Worm (Caenorhabditis elegans) whole organism, L4/young adult: ENCODE measurements around the gene cyp-33E2.

Source experiments
- W03F9.2 ChIP-seq: fragments of 150-350 bp; optimal IDR thresholded peaks from 2 replicates; lab custom pipeline; 2014; ENCODE audit warnings: missing biosample characterization, missing genetic modification characterization
- dao-5 ChIP-seq: sonication (generic microtip); optimal IDR thresholded peaks from 2 replicates; lab custom pipeline; 2016; ENCODE audit warnings: missing genotype, missing genetic modification characterization, moderate library complexity, missing compliant biosample characterization
- him-1 ChIP-seq: sonication (generic microtip); optimal IDR thresholded peaks from 2 replicates; lab custom pipeline; 2016; ENCODE audit warnings: missing genotype, missing genetic modification reagents, missing genetic modification characterization, missing compliant biosample characterization

The cyp-33E2 gene

DNA sequence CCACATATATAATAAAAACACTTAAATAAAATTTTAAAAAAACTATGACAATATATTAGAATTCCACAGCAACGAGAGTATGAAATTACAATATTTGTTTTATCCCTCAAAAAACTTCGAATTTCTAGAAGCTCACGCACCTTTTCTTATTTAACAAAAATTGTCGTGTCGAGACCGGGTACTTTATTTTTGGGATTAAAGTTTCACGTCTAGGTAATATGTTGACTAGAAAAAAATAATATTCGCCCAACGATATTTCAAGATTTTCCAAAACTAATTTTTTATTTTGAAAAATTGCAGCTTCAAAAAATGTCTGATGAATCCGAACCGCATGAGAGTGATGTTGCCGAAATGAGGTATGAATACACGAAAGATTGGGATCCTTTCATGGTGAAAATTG, 32.3 kb downstream of the cyp-33E2 start, which contains the start of gene C49C8.3:
Gene C49C8.3 (plus strand): TSS at position 301 of the 400 bp plus-strand sequence.
- TF ChIP-seq W03F9.2 (no peak), him-1 (no peak), dao-5 (tag; lab: Kevin White, UChicago) (no peak)

DNA sequence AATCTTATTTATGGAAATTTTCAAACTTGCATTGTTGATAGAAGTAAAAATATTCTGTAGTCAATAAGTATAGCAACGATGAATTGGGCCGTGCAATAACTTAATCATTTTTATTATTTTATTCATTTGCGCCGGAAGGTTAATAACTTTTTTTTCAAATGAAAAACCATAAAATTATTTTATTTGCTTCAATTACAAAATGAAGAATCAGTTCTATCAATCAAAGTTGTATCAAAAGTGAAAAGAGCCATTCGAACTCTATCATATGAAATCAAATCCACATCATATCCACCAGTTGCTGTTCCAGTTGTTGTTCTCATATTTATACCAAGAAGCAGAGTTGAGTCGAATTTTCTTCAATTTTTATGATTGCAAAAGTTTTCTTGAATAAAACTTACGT, 36.4 kb downstream of the cyp-33E2 start, which contains the start of gene cyp-33E1:
Gene cyp-33E1 (minus strand): TSS at position 101 of the 400 bp plus-strand sequence.
- no peak for TF ChIP-seq him-1
- TF ChIP-seq dao-5 (tag; lab: Kevin White, UChicago), result no peak
- no peak for TF ChIP-seq W03F9.2

DNA sequence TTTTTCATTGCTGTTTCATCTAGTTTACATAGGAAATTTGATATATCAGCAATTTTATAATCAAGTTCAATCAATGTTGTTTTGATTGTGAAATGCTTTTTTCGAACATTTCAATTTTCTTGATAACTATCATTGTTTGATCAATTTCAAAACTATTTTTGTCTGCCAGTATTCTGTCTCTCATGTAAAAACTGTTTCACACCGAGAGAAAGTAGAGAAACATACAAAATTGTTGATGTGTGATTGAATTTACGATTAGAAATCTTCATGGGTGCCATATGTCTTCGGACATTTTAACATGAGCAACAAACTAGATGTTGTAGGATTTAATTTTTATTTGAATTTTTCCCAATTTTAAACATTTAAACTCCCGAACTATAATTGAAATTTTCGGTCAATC, 38.6 kb downstream of the cyp-33E2 start, which contains the start of gene C49C8.2:
Gene C49C8.2 (plus strand): TSS at position 393 of the 400 bp plus-strand sequence.
- TF ChIP-seq him-1 (no peak), dao-5 (tag; lab: Kevin White, UChicago) (no peak), W03F9.2 (no peak)

DNA sequence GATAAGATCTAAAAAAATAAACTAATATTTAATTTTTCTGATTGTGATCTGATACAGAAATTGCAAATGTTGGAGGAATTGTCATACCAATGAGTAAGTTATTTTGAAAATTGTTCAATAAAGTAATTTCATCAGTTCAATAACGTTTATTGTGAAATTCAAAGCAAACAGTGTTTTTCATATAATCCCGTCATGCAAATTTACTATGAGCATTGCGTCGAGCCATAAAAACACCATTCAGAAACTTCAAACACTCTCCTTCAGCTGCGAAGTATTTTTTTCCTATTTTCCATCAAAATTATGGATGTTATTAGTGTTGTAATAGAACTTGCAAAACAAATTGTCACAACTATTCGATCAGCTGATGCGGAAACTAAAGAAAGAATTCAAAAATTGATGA, 39.7 kb downstream of the cyp-33E2 start, which contains the start of gene C49C8.8:
Gene C49C8.8 (plus strand): TSS at position 301 of the 400 bp plus-strand sequence.
- TF ChIP-seq him-1, result no peak

DNA sequence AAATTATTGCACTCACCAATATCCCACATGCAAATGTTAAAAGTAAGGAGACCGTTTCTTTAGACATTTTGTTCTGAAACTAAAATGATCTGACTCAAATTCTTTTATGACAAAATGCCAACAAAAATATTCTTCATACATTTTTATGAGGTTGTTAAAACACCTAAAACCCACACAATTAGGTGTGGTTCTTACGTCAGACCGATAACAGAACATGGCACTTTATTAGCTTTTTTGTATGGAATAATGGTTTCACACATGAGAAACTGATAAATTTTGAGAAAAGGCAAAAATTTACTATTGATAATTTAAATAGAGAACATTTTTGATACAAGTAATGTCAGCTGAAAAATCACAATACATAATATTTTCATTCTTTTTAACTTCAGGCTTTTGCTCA, 41.5 kb downstream of the cyp-33E2 start, which contains the start of gene C49C8.5:
Gene C49C8.5 (minus strand): TSS at position 73 of the 400 bp plus-strand sequence.
- TF ChIP-seq W03F9.2 (no peak), him-1 (no peak), dao-5 (tag; lab: Kevin White, UChicago) (no peak)

DNA sequence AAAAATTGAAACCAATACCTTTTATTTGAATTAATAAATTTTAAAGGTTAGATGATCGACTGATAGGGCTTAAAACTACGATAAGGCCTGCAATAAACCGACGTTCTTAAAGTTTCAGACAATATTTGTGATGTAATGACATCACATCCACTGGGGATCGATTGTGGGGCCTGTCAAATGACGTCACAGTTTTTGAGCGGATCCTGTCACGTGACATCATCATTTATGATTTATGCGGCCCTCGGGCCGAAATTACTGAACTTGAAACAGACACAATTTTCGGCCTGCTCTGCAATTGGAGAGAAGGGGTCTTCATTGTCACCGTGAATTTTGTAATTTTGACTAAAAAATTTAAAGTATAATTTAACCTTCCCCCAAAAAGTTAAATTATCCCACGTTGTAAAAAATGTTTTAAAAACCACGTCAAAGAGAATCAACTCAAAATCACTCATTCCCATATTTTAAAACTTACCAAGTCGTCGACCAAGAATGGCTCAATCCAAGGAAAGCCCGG, 42.0 kb downstream of the cyp-33E2 start, which contains the start of gene C49C8.1:
Gene C49C8.1 (plus strand): TSS at position 464 of the 514 bp plus-strand sequence.
- TF ChIP-seq him-1, result no peak
- no peak for TF ChIP-seq dao-5 (tag; lab: Kevin White, UChicago)
- no peak for TF ChIP-seq W03F9.2

DNA sequence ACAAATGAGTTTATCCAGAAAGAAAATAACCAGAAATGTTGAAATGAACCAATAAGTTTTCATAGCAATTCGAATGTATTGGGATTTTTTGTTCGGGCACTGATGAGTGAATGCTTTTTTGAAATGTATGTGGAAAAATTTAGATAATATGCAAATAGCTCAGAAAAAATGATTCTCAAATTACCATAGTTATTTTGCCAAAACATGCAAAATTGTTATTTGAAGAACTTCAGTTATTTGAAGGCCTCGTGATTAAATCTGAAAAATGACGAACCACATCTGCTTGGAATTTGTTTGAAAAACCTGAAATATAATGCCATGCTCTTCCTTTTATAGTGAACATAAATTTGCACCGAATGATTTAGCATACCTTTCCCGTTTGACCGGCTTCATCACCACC, 46.0 kb downstream of the cyp-33E2 start, which contains the start of gene C49C8.6:
Gene C49C8.6 (minus strand): TSS at position 101 of the 400 bp plus-strand sequence.
- TF ChIP-seq W03F9.2 (no peak), him-1 (no peak), dao-5 (tag; lab: Kevin White, UChicago) (no peak)
